Fruit fly (Drosophila melanogaster) whole organism, prepupa: ENCODE results near the gene MED20.
A peak's percentile ranks its signal among the peaks of the same experiment; 100 is the strongest.

Source experiments
- Blimp-1 ChIP-seq: fragments of 200-800 bp; sonication (Bioruptor generic); optimal IDR thresholded peaks from 3 replicates; lab custom pipeline; 2017; ENCODE audit warnings: missing biosample characterization, missing genetic modification characterization, mild to moderate bottlenecking, moderate library complexity, missing genetic modification reagents
- CG10631 ChIP-seq: fragments of 200-800 bp; sonication (Bioruptor generic); optimal IDR thresholded peaks from 2 replicates; lab custom pipeline; 2016; ENCODE audit warnings: missing biosample characterization, missing genetic modification characterization
- CG11294 ChIP-seq: fragments of 200-800 bp; sonication (Bioruptor generic); IDR thresholded peaks from 2 replicates; pipeline ENCODE4 v1.3.6; 2022; ENCODE audit warnings: missing biosample characterization, missing genetic modification characterization
- CG11902 ChIP-seq: fragments of 200-800 bp; sonication (Bioruptor generic); optimal IDR thresholded peaks from 3 replicates; lab custom pipeline; 2016; ENCODE audit warnings: missing biosample characterization, missing genetic modification characterization
- CG1621 ChIP-seq: fragments of 200-800 bp; sonication (Bioruptor generic); optimal IDR thresholded peaks from 3 replicates; lab custom pipeline; 2018; ENCODE audit warnings: missing biosample characterization, mild to moderate bottlenecking, missing genetic modification characterization
- CG16779 ChIP-seq: fragments of 200-800 bp; sonication (Bioruptor generic); optimal IDR thresholded peaks from 3 replicates; lab custom pipeline; 2017; ENCODE audit warnings: missing biosample characterization, mild to moderate bottlenecking, missing genetic modification characterization
- CG31627 ChIP-seq: fragments of 200-800 bp; sonication (Bioruptor generic); optimal IDR thresholded peaks from 3 replicates; lab custom pipeline; 2016; ENCODE audit warnings: missing biosample characterization, missing genetic modification characterization
- CG34406 ChIP-seq: fragments of 200-800 bp; sonication (Bioruptor generic); optimal IDR thresholded peaks from 3 replicates; lab custom pipeline; 2016; ENCODE audit warnings: missing biosample characterization, missing genetic modification characterization
- CG3919 ChIP-seq: fragments of 200-800 bp; sonication (Bioruptor generic); optimal IDR thresholded peaks from 3 replicates; lab custom pipeline; 2016; ENCODE audit warnings: missing biosample characterization, missing genetic modification characterization
- CG6163 ChIP-seq: fragments of 200-800 bp; sonication (Bioruptor generic); IDR thresholded peaks from 3 replicates; pipeline ENCODE4 v1.3.6; 2022; ENCODE audit warnings: missing biosample characterization, missing genetic modification characterization
- CG6792 ChIP-seq: fragments of 200-800 bp; sonication (Bioruptor generic); optimal IDR thresholded peaks from 3 replicates; lab custom pipeline; 2016; ENCODE audit warnings: missing biosample characterization, missing genetic modification characterization
- CG6808 ChIP-seq: fragments of 200-800 bp; sonication (Bioruptor generic); optimal IDR thresholded peaks from 3 replicates; lab custom pipeline; 2017; ENCODE audit warnings: missing biosample characterization, missing genetic modification characterization, mild to moderate bottlenecking, moderate library complexity, missing genetic modification reagents
- CG6854 ChIP-seq: fragments of 200-800 bp; sonication (Bioruptor generic); optimal IDR thresholded peaks from 2 replicates; lab custom pipeline; 2017; ENCODE audit warnings: missing biosample characterization, mild to moderate bottlenecking, missing genetic modification characterization
- CG7368 ChIP-seq: fragments of 200-800 bp; sonication (Bioruptor generic); optimal IDR thresholded peaks from 3 replicates; lab custom pipeline; 2016; ENCODE audit warnings: missing biosample characterization, missing genetic modification characterization
- CG8119 ChIP-seq: fragments of 200-800 bp; sonication (Bioruptor generic); IDR thresholded peaks from 3 replicates; pipeline ENCODE4 v1.3.6; 2022; ENCODE audit warnings: missing biosample characterization, missing genetic modification characterization
- CG8319 ChIP-seq: fragments of 200-800 bp; sonication (Bioruptor generic); optimal IDR thresholded peaks from 3 replicates; lab custom pipeline; 2016; ENCODE audit warnings: missing biosample characterization, missing genetic modification characterization
- CG9139 ChIP-seq: fragments of 200-800 bp; sonication (Bioruptor generic); optimal IDR thresholded peaks from 3 replicates; lab custom pipeline; 2017; ENCODE audit warnings: missing biosample characterization, mild to moderate bottlenecking, missing genetic modification characterization
- Eip75B ChIP-seq: fragments of 200-800 bp; sonication (Bioruptor generic); optimal IDR thresholded peaks from 3 replicates; lab custom pipeline; 2016; ENCODE audit warnings: missing biosample characterization, missing genetic modification characterization
- Eip78C ChIP-seq: fragments of 200-800 bp; sonication (Bioruptor generic); peaks from one replicate; lab custom pipeline; 2016; ENCODE audit warnings: missing biosample characterization, missing genetic modification characterization
- Eip93F ChIP-seq: fragments of 200-800 bp; sonication (Bioruptor generic); optimal IDR thresholded peaks from 2 replicates; lab custom pipeline; 2016; ENCODE audit warnings: missing biosample characterization, mild to moderate bottlenecking, missing genetic modification characterization
- Ets21C ChIP-seq: fragments of 200-800 bp; sonication (Bioruptor generic); optimal IDR thresholded peaks from 3 replicates; lab custom pipeline; 2016; ENCODE audit warnings: missing biosample characterization, missing genetic modification characterization
- Ets96B ChIP-seq: fragments of 200-800 bp; optimal IDR thresholded peaks from 2 replicates; lab custom pipeline; 2019; ENCODE audit warnings: missing biosample characterization, mild to moderate bottlenecking, missing genetic modification characterization, moderate library complexity
- Gug ChIP-seq: fragments of 200-800 bp; sonication (Bioruptor generic); IDR thresholded peaks from 2 replicates; pipeline ENCODE4 v1.3.6; 2022; ENCODE audit warnings: missing biosample characterization, missing genetic modification characterization
- Hr38 ChIP-seq: sonication (Bioruptor generic); optimal IDR thresholded peaks from 2 replicates; lab custom pipeline; 2016; ENCODE audit warnings: missing biosample characterization, missing genetic modification characterization
- Hr39 ChIP-seq: fragments of 200-800 bp; sonication (Bioruptor generic); optimal IDR thresholded peaks from 2 replicates; lab custom pipeline; 2016; ENCODE audit warnings: missing biosample characterization, missing genetic modification characterization
- Hr4 ChIP-seq: fragments of 200-800 bp; sonication (Bioruptor generic); optimal IDR thresholded peaks from 3 replicates; lab custom pipeline; 2016; ENCODE audit warnings: missing biosample characterization, missing genetic modification characterization
- Met ChIP-seq: fragments of 200-800 bp; sonication (Bioruptor generic); optimal IDR thresholded peaks from 3 replicates; lab custom pipeline; 2016; ENCODE audit warnings: missing biosample characterization, missing genetic modification characterization
- OdsH ChIP-seq: fragments of 200-800 bp; sonication (Bioruptor generic); optimal IDR thresholded peaks from 3 replicates; lab custom pipeline; 2016; ENCODE audit warnings: missing biosample characterization, missing genetic modification characterization
- Smox ChIP-seq: fragments of 200-800 bp; sonication (Bioruptor generic); optimal IDR thresholded peaks from 3 replicates; lab custom pipeline; 2016; ENCODE audit warnings: missing biosample characterization, missing genetic modification characterization
- Sox102F ChIP-seq: fragments of 200-800 bp; sonication (Bioruptor generic); optimal IDR thresholded peaks from 2 replicates; lab custom pipeline; 2016; ENCODE audit warnings: missing biosample characterization, mild to moderate bottlenecking, missing genetic modification characterization
- achi ChIP-seq: fragments of 200-800 bp; sonication (Bioruptor generic); optimal IDR thresholded peaks from 3 replicates; lab custom pipeline; 2016; ENCODE audit warnings: missing biosample characterization, missing genetic modification characterization
- acj6 ChIP-seq: fragments of 200-800 bp; sonication (Bioruptor generic); optimal IDR thresholded peaks from 3 replicates; lab custom pipeline; 2016; ENCODE audit warnings: missing biosample characterization, missing genetic modification characterization
- cyc ChIP-seq: fragments of 200-800 bp; sonication (Bioruptor generic); optimal IDR thresholded peaks from 3 replicates; lab custom pipeline; 2016; ENCODE audit warnings: missing biosample characterization, missing genetic modification characterization
- esn ChIP-seq: fragments of 200-800 bp; sonication (Bioruptor generic); optimal IDR thresholded peaks from 2 replicates; lab custom pipeline; 2016; ENCODE audit warnings: missing biosample characterization, mild to moderate bottlenecking, missing genetic modification characterization, moderate library complexity
- fd59A ChIP-seq: fragments of 200-800 bp; sonication (Bioruptor generic); optimal IDR thresholded peaks from 2 replicates; lab custom pipeline; 2017; ENCODE audit warnings: missing biosample characterization, mild to moderate bottlenecking, missing genetic modification characterization, missing genetic modification reagents
- fd85E ChIP-seq: fragments of 200-800 bp; sonication (Bioruptor generic); optimal IDR thresholded peaks from 3 replicates; lab custom pipeline; 2016; ENCODE audit warnings: missing biosample characterization, missing genetic modification characterization
- fkh ChIP-seq: fragments of 200-800 bp; sonication (Bioruptor generic); optimal IDR thresholded peaks from 3 replicates; lab custom pipeline; 2017; ENCODE audit warnings: missing biosample characterization, mild to moderate bottlenecking, missing genetic modification characterization, moderate library complexity
- lz ChIP-seq: fragments of 200-800 bp; sonication (Bioruptor generic); optimal IDR thresholded peaks from 3 replicates; lab custom pipeline; 2016; ENCODE audit warnings: missing biosample characterization, missing genetic modification characterization
- net ChIP-seq: fragments of 200-800 bp; sonication (Bioruptor generic); optimal IDR thresholded peaks from 3 replicates; lab custom pipeline; 2016; ENCODE audit warnings: missing biosample characterization, missing genetic modification characterization
- pdm3 ChIP-seq: fragments of 200-800 bp; sonication (Bioruptor generic); optimal IDR thresholded peaks from 3 replicates; lab custom pipeline; 2016; ENCODE audit warnings: missing biosample characterization, missing genetic modification characterization
- salr ChIP-seq, 2 experiments: fragments of 200-800 bp; sonication (Bioruptor generic); optimal IDR thresholded peaks; 3 replicates each; lab custom pipeline; 2016 to 2018; ENCODE audit warnings: missing biosample characterization in 2 of 2, missing genetic modification characterization in 2 of 2, mild to moderate bottlenecking in 1 of 2
- spab ChIP-seq: fragments of 200-800 bp; sonication (Bioruptor generic); optimal IDR thresholded peaks from 2 replicates; lab custom pipeline; 2017; ENCODE audit warnings: missing biosample characterization, mild to moderate bottlenecking, missing genetic modification characterization, missing genetic modification reagents
- ss ChIP-seq, 2 experiments: fragments of 200-800 bp; sonication (Bioruptor generic); optimal IDR thresholded peaks; 2 replicates in 1 of 2; 3 replicates in 1 of 2; lab custom pipeline; 2017 to 2018; ENCODE audit warnings: mild to moderate bottlenecking in 2 of 2, missing biosample characterization in 2 of 2, missing genetic modification characterization in 2 of 2, moderate library complexity in 1 of 2
- svp ChIP-seq: fragments of 200-800 bp; sonication (Bioruptor generic); peaks from one replicate; lab custom pipeline; 2016; ENCODE audit warnings: missing biosample characterization, missing genetic modification characterization
- topi ChIP-seq: fragments of 200-800 bp; sonication (Bioruptor generic); optimal IDR thresholded peaks from 3 replicates; lab custom pipeline; 2016; ENCODE audit warnings: missing biosample characterization, missing genetic modification characterization

Gene MED20

DNA sequence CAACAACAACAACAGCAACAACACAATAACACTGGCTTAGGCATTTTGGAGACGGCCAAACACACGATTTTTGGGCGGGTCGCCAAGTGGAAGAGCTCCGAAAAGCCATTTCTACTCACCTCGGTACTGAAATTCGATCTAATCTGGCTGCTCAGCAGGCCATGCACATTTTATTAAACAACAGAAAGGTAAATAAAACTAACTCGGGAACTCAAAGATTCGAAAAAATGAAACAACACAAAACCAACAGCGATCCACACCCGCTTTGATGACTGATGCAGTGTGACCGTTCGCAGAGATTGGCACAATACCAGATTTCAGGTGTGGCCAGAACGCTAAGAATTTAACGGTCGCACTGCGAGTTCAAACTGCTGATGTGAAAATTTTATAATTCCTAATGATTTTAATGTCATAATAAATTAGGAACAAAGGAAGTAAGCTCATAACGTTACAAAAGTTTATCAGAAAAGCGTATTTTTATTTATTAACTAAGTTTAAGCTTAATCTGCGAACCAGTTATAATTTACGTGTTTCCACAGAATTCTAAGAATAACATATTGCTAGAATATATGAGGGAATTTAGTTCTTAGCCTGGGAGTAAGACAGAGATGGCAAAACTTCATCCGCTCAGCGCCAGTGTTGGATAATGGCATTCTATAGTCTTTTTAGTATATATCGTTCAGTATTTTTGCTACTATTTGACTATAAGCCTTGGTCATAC lies 10.2 kb upstream of the MED20 start, which contains the start of gene Mcr:
Mcr (minus strand) TSS at position 291 of the 721 bp plus-strand sequence.
- TF ChIP-seq cyc (GFP tag; lab: Kevin White, UChicago) = peak; percentile 10
- TF ChIP-seq net (GFP tag; lab: Kevin White, UChicago) = no peak
- no peak for TF ChIP-seq CG1621 (tag; lab: Kevin White, UChicago)
- TF ChIP-seq Eip78C (GFP tag; lab: Kevin White, UChicago) = peak; percentile 56
- TF ChIP-seq Eip75B (GFP tag; lab: Kevin White, UChicago) = peak; percentile 20
- TF ChIP-seq CG10631 (GFP tag; lab: Kevin White, UChicago) = peak; percentile 36
- TF ChIP-seq Hr38 = no peak
- peak; percentile 20 for TF ChIP-seq pdm3 (GFP tag; lab: Kevin White, UChicago)
- TF ChIP-seq topi (GFP tag; lab: Kevin White, UChicago) = peak; percentile 22
- TF ChIP-seq CG6854 (GFP tag; lab: Kevin White, UChicago) = peak; percentile 41
- TF ChIP-seq CG31627 = peak; percentile 15
- TF ChIP-seq CG6163 (GFP tag; lab: Robert Waterston, UW) = peak; percentile 22; the same call in 1 of the 3 replicates

DNA sequence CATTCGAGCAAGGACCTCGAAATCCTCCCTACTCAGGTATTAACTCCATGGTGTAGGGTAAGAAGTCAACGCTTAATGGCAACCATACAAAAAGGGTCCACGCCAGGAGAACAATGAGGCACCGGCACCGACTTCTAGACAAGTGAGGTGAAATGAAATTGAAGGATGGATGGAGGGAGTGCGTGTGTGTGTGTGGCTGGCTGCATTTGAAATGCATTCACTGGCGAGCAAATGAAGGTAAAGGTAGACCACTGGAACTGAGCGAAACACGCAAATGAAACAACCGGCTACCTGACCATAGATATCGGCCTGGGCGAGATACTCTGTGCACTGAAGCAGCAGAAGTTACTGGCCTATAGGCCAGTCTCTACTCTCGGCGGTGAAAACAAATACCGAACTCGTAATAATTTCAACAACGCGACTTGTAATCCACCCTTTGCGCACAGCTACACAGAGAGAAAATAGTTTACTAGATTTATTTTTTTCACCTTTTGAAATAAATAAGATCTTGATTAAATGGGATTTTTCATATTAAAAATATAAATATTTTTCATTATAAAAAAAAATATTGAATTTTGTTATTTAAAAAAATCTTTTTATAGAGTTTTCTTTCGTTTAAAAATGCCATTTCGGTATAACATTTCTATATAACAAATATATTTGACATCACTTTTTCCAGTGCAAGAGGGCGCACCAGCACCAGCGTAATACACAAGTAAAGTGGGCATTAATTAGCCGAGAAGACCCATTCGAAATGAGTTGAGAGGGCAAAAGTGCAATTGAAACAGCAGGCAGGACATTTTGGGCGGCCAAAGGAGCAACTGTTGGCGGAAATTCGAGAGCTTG lies 9.2 kb upstream of the MED20 start:
- TF ChIP-seq Met (GFP tag; lab: Kevin White, UChicago) = no peak
- no peak for TF ChIP-seq Smox (GFP tag; lab: Kevin White, UChicago)
- TF ChIP-seq OdsH (GFP tag; lab: Kevin White, UChicago) = peak; percentile 88
- no peak for TF ChIP-seq Ets21C (GFP tag; lab: Kevin White, UChicago)
- TF ChIP-seq CG11294 = no peak
- 0 out of 3 replicates have a peak, but pooled peaks have one; percentile 17 for TF ChIP-seq CG6163 (GFP tag; lab: Robert Waterston, UW)
- TF ChIP-seq fd85E = no peak
- no peak for TF ChIP-seq spab (GFP tag; lab: Kevin White, UChicago)
- peak; percentile 96 for TF ChIP-seq CG8119 (GFP tag; lab: Robert Waterston, UW)
- peak; percentile 46 for TF ChIP-seq Hr39 (GFP tag; lab: Kevin White, UChicago)
- TF ChIP-seq CG31627 = peak; percentile 44
- no peak for TF ChIP-seq CG11902
- TF ChIP-seq CG7368 (GFP tag; lab: Kevin White, UChicago) = no peak
- TF ChIP-seq CG3919 (GFP tag; lab: Kevin White, UChicago) = peak; percentile 42
- TF ChIP-seq fkh = no peak
- TF ChIP-seq CG16779 (tag; lab: Kevin White, UChicago) = no peak
- TF ChIP-seq Sox102F (GFP tag; lab: Kevin White, UChicago) = no peak
- TF ChIP-seq Blimp-1 (GFP tag; lab: Kevin White, UChicago) = no peak
- TF ChIP-seq Ets96B (tag; lab: Kevin White, UChicago) = peak; percentile 84
- no peak for TF ChIP-seq Hr38
- TF ChIP-seq CG6792 (GFP tag; lab: Kevin White, UChicago) = peak; percentile 83
- no peak for TF ChIP-seq Eip75B (GFP tag; lab: Kevin White, UChicago)
- TF ChIP-seq CG6854 (GFP tag; lab: Kevin White, UChicago) = peak; percentile 31
- TF ChIP-seq Gug (GFP tag; lab: Robert Waterston, UW) = no peak
- no peak for TF ChIP-seq CG8319 (GFP tag; lab: Kevin White, UChicago)
- no peak for TF ChIP-seq CG6808 (GFP tag; lab: Kevin White, UChicago)
- TF ChIP-seq CG34406 (GFP tag; lab: Kevin White, UChicago) = peak; percentile 83
- TF ChIP-seq esn (GFP tag; lab: Kevin White, UChicago) = peak; percentile 82
- peak; percentile 69 for TF ChIP-seq Hr4 (GFP tag; lab: Kevin White, UChicago)
- peak; percentile 60 for TF ChIP-seq lz (GFP tag; lab: Kevin White, UChicago)
- TF ChIP-seq cyc (GFP tag; lab: Kevin White, UChicago) = no peak
- no peak for TF ChIP-seq CG9139 (GFP tag; lab: Kevin White, UChicago)
- TF ChIP-seq acj6 = peak; percentile 83
- TF ChIP-seq ss (GFP tag; optimal IDR thresholded peaks at IDR 0.05; lab: Kevin White, UChicago) = peak in 1 of 2 experiments; percentile 31
- no peak for TF ChIP-seq Eip93F (GFP tag; lab: Kevin White, UChicago)
- TF ChIP-seq topi (GFP tag; lab: Kevin White, UChicago) = no peak
- peak; percentile 67 for TF ChIP-seq fd59A (GFP tag; lab: Kevin White, UChicago)
- TF ChIP-seq CG1621 (tag; lab: Kevin White, UChicago) = no peak
- peak; percentile 48 to 84 for TF ChIP-seq salr (GFP tag; optimal IDR thresholded peaks at IDR 0.05; lab: Kevin White, UChicago)
- peak; percentile 70 for TF ChIP-seq pdm3 (GFP tag; lab: Kevin White, UChicago)
- peak; percentile 82 for TF ChIP-seq svp
- TF ChIP-seq achi (GFP tag; lab: Kevin White, UChicago) = peak; percentile 82
